Fruit fly (Drosophila melanogaster) whole organism, embryonic: Measurements from ENCODE around the gene CG6972.
A peak's percentile ranks its signal among the peaks of the same experiment; 100 is the strongest.

Source experiments
- Aef1 ChIP-seq: fragments of 200-800 bp; sonication (Bioruptor generic); IDR thresholded peaks from 3 replicates; pipeline ENCODE4 v1.3.6; 2022; ENCODE audit warnings: missing biosample characterization, missing genetic modification characterization
- Bteb2 ChIP-seq: fragments of 200-800 bp; sonication (Bioruptor generic); optimal IDR thresholded peaks from 2 replicates; lab custom pipeline; 2016; ENCODE audit warnings: missing biosample characterization, missing genetic modification characterization
- CG10209 ChIP-seq: fragments of 200-800 bp; sonication (Bioruptor generic); optimal IDR thresholded peaks from 3 replicates; lab custom pipeline; 2017; ENCODE audit warnings: missing biosample characterization, mild to moderate bottlenecking, missing genetic modification characterization, missing genetic modification reagents
- CG11696 ChIP-seq: fragments of 200-800 bp; sonication (Bioruptor generic); IDR thresholded peaks from 2 replicates; pipeline ENCODE4 v1.3.6; 2022; ENCODE audit warnings: missing biosample characterization, missing genetic modification characterization
- CG12942 ChIP-seq: fragments of 200-800 bp; sonication (Bioruptor generic); optimal IDR thresholded peaks from 3 replicates; lab custom pipeline; 2016; ENCODE audit warnings: missing biosample characterization, missing genetic modification characterization
- CG13775 ChIP-seq: fragments of 200-800 bp; sonication (Bioruptor generic); optimal IDR thresholded peaks from 3 replicates; lab custom pipeline; 2017; ENCODE audit warnings: missing biosample characterization, mild to moderate bottlenecking, missing genetic modification characterization
- CG14860 ChIP-seq: fragments of 200-800 bp; sonication (Bioruptor generic); IDR thresholded peaks from 3 replicates; pipeline ENCODE4 v1.3.6; 2022; ENCODE audit warnings: missing biosample characterization, missing genetic modification characterization; ENCODE audit not compliant: partially characterized antibody
- CG16863 ChIP-seq: fragments of 200-800 bp; sonication (Bioruptor generic); optimal IDR thresholded peaks from 3 replicates; lab custom pipeline; 2016; ENCODE audit warnings: missing biosample characterization, missing genetic modification characterization
- CG2120 ChIP-seq: fragments of 200-800 bp; sonication (Bioruptor generic); optimal IDR thresholded peaks from 3 replicates; lab custom pipeline; 2016; ENCODE audit warnings: missing biosample characterization, missing genetic modification characterization
- CG30020 ChIP-seq: fragments of 200-800 bp; optimal IDR thresholded peaks from 2 replicates; lab custom pipeline; 2019; ENCODE audit warnings: missing biosample characterization, mild to moderate bottlenecking, missing genetic modification characterization, moderate library complexity
- CG3281 ChIP-seq: fragments of 200-800 bp; sonication (Bioruptor generic); optimal IDR thresholded peaks from 3 replicates; lab custom pipeline; 2017; ENCODE audit warnings: missing biosample characterization, mild to moderate bottlenecking, missing genetic modification characterization
- CG42726 ChIP-seq: fragments of 200-800 bp; sonication (Bioruptor generic); IDR thresholded peaks from 2 replicates; pipeline ENCODE4 v1.3.6; 2022; ENCODE audit warnings: missing biosample characterization, missing genetic modification characterization; ENCODE audit not compliant: partially characterized antibody
- CG6683 ChIP-seq: fragments of 200-800 bp; sonication (Bioruptor generic); optimal IDR thresholded peaks from 2 replicates; lab custom pipeline; 2017; ENCODE audit warnings: missing biosample characterization, mild to moderate bottlenecking, missing genetic modification characterization, missing genetic modification reagents
- CG6791 ChIP-seq: fragments of 200-800 bp; sonication (Bioruptor generic); IDR thresholded peaks from 3 replicates; pipeline ENCODE4 v1.3.6; 2022; ENCODE audit warnings: missing biosample characterization, missing genetic modification characterization; ENCODE audit not compliant: partially characterized antibody
- CG8290 ChIP-seq, 3 experiments: fragments of 200-800 bp; sonication (Bioruptor generic); optimal IDR thresholded peaks; 2 replicates each; lab custom pipeline; 2016 to 2019; ENCODE audit warnings: missing biosample characterization in 3 of 3, missing genetic modification characterization in 3 of 3, mild to moderate bottlenecking in 2 of 3, moderate library complexity in 1 of 3
- CG8388 ChIP-seq: fragments of 200-800 bp; sonication (Bioruptor generic); optimal IDR thresholded peaks from 2 replicates; lab custom pipeline; 2019; ENCODE audit warnings: missing biosample characterization, mild to moderate bottlenecking, missing genetic modification characterization, moderate library complexity
- CG9727 ChIP-seq: fragments of 200-800 bp; sonication (Bioruptor generic); optimal IDR thresholded peaks from 3 replicates; lab custom pipeline; 2017; ENCODE audit warnings: missing biosample characterization, mild to moderate bottlenecking, missing genetic modification characterization
- D ChIP-seq, 2 experiments: fragments of 200-800 bp in 1 of 2; fragments of >200 bp in 1 of 2; sonication (Bioruptor generic) in 1 of 2; optimal IDR thresholded peaks; 2 replicates in 1 of 2; 3 replicates in 1 of 2; lab custom pipeline; 2017; ENCODE audit warnings: mild to moderate bottlenecking in 1 of 2, missing biosample characterization in 1 of 2, missing genetic modification characterization in 1 of 2, missing genetic modification reagents in 1 of 2
- Dbx ChIP-seq: fragments of 200-800 bp; sonication (Bioruptor generic); IDR thresholded peaks from 3 replicates; pipeline ENCODE4 v1.3.6; 2022; ENCODE audit warnings: missing biosample characterization, missing genetic modification characterization
- Dref ChIP-seq: fragments of 200-800 bp; sonication (Bioruptor generic); IDR thresholded peaks from 2 replicates; pipeline ENCODE4 v1.3.6; 2022; ENCODE audit warnings: missing biosample characterization, missing genetic modification characterization
- Fer3 ChIP-seq: fragments of 200-800 bp; sonication (Bioruptor generic); optimal IDR thresholded peaks from 2 replicates; lab custom pipeline; 2018; ENCODE audit warnings: missing biosample characterization, mild to moderate bottlenecking, missing genetic modification characterization, moderate library complexity
- HLH3B ChIP-seq: fragments of 200-800 bp; sonication (Bioruptor generic); IDR thresholded peaks from 2 replicates; pipeline ENCODE4 v1.3.6; 2022; ENCODE audit warnings: missing biosample characterization, missing genetic modification characterization
- Hr51 ChIP-seq, 2 experiments: fragments of 200-800 bp; sonication (Bioruptor generic); optimal IDR thresholded peaks; 2 replicates in 1 of 2; 3 replicates in 1 of 2; lab custom pipeline; 2016 to 2018; ENCODE audit warnings: missing biosample characterization in 2 of 2, missing genetic modification characterization in 2 of 2, mild to moderate bottlenecking in 1 of 2, moderate library complexity in 1 of 2
- Kr ChIP-seq: fragments of 200-800 bp; sonication (Bioruptor generic); optimal IDR thresholded peaks from 2 replicates; lab custom pipeline; 2017; ENCODE audit warnings: missing biosample characterization, mild to moderate bottlenecking, missing genetic modification characterization
- Mrtf ChIP-seq: fragments of 200-800 bp; sonication (Bioruptor generic); IDR thresholded peaks from 3 replicates; pipeline ENCODE4 v1.3.6; 2022; ENCODE audit warnings: missing biosample characterization, missing genetic modification characterization
- Oli ChIP-seq: fragments of 200-800 bp; sonication (Bioruptor generic); optimal IDR thresholded peaks from 2 replicates; lab custom pipeline; 2018; ENCODE audit warnings: missing biosample characterization, mild to moderate bottlenecking, missing genetic modification characterization, moderate library complexity
- Ravus ChIP-seq: fragments of 200-800 bp; sonication (Bioruptor generic); IDR thresholded peaks from 2 replicates; pipeline ENCODE4 v1.3.6; 2022; ENCODE audit warnings: missing biosample characterization, missing genetic modification characterization
- Rfx ChIP-seq: fragments of 200-800 bp; sonication (Bioruptor generic); IDR thresholded peaks from 2 replicates; pipeline ENCODE4 v1.3.6; 2022; ENCODE audit warnings: missing biosample characterization, missing genetic modification characterization
- Sox102F ChIP-seq: fragments of 200-800 bp; sonication (Bioruptor generic); optimal IDR thresholded peaks from 2 replicates; lab custom pipeline; 2018; ENCODE audit warnings: missing biosample characterization, mild to moderate bottlenecking, missing genetic modification characterization, moderate library complexity
- Sry-β ChIP-seq: fragments of 200-800 bp; sonication (Bioruptor generic); optimal IDR thresholded peaks from 2 replicates; lab custom pipeline; 2018; ENCODE audit warnings: missing biosample characterization, mild to moderate bottlenecking, missing genetic modification characterization, moderate library complexity
- TFAM ChIP-seq: fragments of 200-800 bp; sonication (Bioruptor generic); optimal IDR thresholded peaks from 2 replicates; lab custom pipeline; 2017; ENCODE audit warnings: missing biosample characterization, missing genetic modification characterization, inconsistent platforms
- Tbp ChIP-seq: fragments of >200 bp; optimal IDR thresholded peaks from 2 replicates; lab custom pipeline; 2018; ENCODE audit warnings: missing biosample characterization, missing genetic modification characterization
- cad ChIP-seq: fragments of >200 bp; optimal IDR thresholded peaks from 2 replicates; lab custom pipeline; 2017; ENCODE audit warnings: missing biosample characterization, missing genetic modification characterization
- chinmo ChIP-seq: fragments of 200-800 bp; sonication (Bioruptor generic); IDR thresholded peaks from 4 replicates; pipeline ENCODE4 v1.3.6; 2022; ENCODE audit warnings: missing biosample characterization, missing genetic modification characterization; ENCODE audit not compliant: partially characterized antibody
- crol ChIP-seq: fragments of 200-800 bp; sonication (Bioruptor generic); IDR thresholded peaks from 2 replicates; pipeline ENCODE4 v1.3.6; 2022; ENCODE audit warnings: missing biosample characterization, missing genetic modification characterization
- grn ChIP-seq: fragments of 200-800 bp; sonication (Bioruptor generic); optimal IDR thresholded peaks from 3 replicates; lab custom pipeline; 2017; ENCODE audit warnings: missing biosample characterization, missing genetic modification characterization
- hbn ChIP-seq: fragments of 200-800 bp; sonication (Bioruptor generic); IDR thresholded peaks from 2 replicates; pipeline ENCODE4 v1.3.6; 2022; ENCODE audit warnings: missing biosample characterization, missing genetic modification characterization; ENCODE audit not compliant: partially characterized antibody
- insv ChIP-seq, 2 experiments: fragments of 200-800 bp; sonication (Bioruptor generic); optimal IDR thresholded peaks; 3 replicates each; lab custom pipeline; 2016 to 2018; ENCODE audit warnings: missing biosample characterization in 2 of 2, missing genetic modification characterization in 2 of 2
- inv ChIP-seq: fragments of 200-800 bp; sonication (Bioruptor generic); IDR thresholded peaks from 2 replicates; pipeline ENCODE4 v1.3.6; 2022; ENCODE audit warnings: missing biosample characterization, missing genetic modification characterization; ENCODE audit not compliant: partially characterized antibody
- lbe ChIP-seq: fragments of 200-800 bp; sonication (Bioruptor generic); optimal IDR thresholded peaks from 2 replicates; lab custom pipeline; 2016; ENCODE audit warnings: missing biosample characterization, mild to moderate bottlenecking, missing genetic modification characterization
- mirr ChIP-seq: fragments of 200-800 bp; sonication (Bioruptor generic); optimal IDR thresholded peaks from 3 replicates; lab custom pipeline; 2018; ENCODE audit warnings: missing biosample characterization, mild to moderate bottlenecking, missing genetic modification characterization
- nmo ChIP-seq: fragments of 200-800 bp; sonication (Bioruptor generic); optimal IDR thresholded peaks from 2 replicates; lab custom pipeline; 2018; ENCODE audit warnings: missing biosample characterization, mild to moderate bottlenecking, missing genetic modification characterization, moderate library complexity
- odd ChIP-seq: fragments of 200-800 bp; sonication (Bioruptor generic); optimal IDR thresholded peaks from 2 replicates; lab custom pipeline; 2017; ENCODE audit warnings: missing biosample characterization, mild to moderate bottlenecking, missing genetic modification characterization
- rib ChIP-seq: fragments of 200-800 bp; sonication (Bioruptor generic); IDR thresholded peaks from 2 replicates; pipeline ENCODE4 v1.3.6; 2022; ENCODE audit warnings: missing biosample characterization, missing genetic modification characterization
- tin ChIP-seq: fragments of 200-800 bp; sonication (Bioruptor generic); optimal IDR thresholded peaks from 3 replicates; lab custom pipeline; 2016; ENCODE audit warnings: missing biosample characterization, missing genetic modification characterization
- unpg ChIP-seq: fragments of 200-800 bp; sonication (Bioruptor generic); optimal IDR thresholded peaks from 3 replicates; lab custom pipeline; 2018; ENCODE audit warnings: missing biosample characterization, mild to moderate bottlenecking, missing genetic modification characterization, moderate library complexity

Gene CG6972

dm6 chr3R:22724149-22724973 lies 22.6 kb downstream of the CG6972 start, which contains the start of gene Irp-1A (continued):
- TF ChIP-seq CG30020 (tag; lab: Kevin White, UChicago) (peak; percentile 56), nmo (peak; percentile 82), Hr51 (GFP tag; optimal IDR thresholded peaks at IDR 0.05; lab: Kevin White, UChicago) (peak; percentile 28 to 87), unpg (GFP tag; lab: Kevin White, UChicago) (peak; percentile 85), Dref (peak; percentile 81), CG11696 (GFP tag; lab: Robert Waterston, UW) (peak; percentile 43; the same call in 1 of the 2 replicates), Bteb2 (GFP tag; lab: Kevin White, UChicago) (no peak), Kr (GFP tag; lab: Kevin White, UChicago) (no peak), Ravus (GFP tag; lab: Robert Waterston, UW) (peak; percentile 2; the same call in 1 of the 2 replicates), Rfx (GFP tag; lab: Robert Waterston, UW) (peak; percentile 86), TFAM (GFP tag; lab: Kevin White, UChicago) (no peak), lbe (peak; percentile 56), rib (GFP tag; lab: Robert Waterston, UW) (0 out of 2 replicates have a peak, but pooled peaks have one; percentile 17), grn (GFP tag; lab: Kevin White, UChicago) (no peak), CG12942 (peak; percentile 59), CG10209 (peak; percentile 71), Sox102F (GFP tag; lab: Kevin White, UChicago) (peak; percentile 80), Mrtf (GFP tag; lab: Robert Waterston, UW) (peak; percentile 35; the same call in 1 of the 3 replicates), Dbx (GFP tag; lab: Robert Waterston, UW) (peak; percentile 76; the same call in 2 of the 3 replicates), Sry-β (peak; percentile 56), tin (GFP tag; lab: Kevin White, UChicago) (peak; percentile 55), odd (GFP tag; lab: Kevin White, UChicago) (peak; percentile 47), inv (GFP tag; lab: Robert Waterston, UW) (peak; percentile 72), Fer3 (tag; lab: Kevin White, UChicago) (peak; percentile 79), CG6683 (GFP tag; lab: Kevin White, UChicago) (peak; percentile 66), Oli (tag; lab: Kevin White, UChicago) (peak; percentile 58), CG3281 (GFP tag; lab: Kevin White, UChicago) (peak; percentile 76), mirr (GFP tag; lab: Kevin White, UChicago) (peak; percentile 43), CG42726 (peak; percentile 22; the same call in 1 of the 2 replicates), cad (GFP tag; lab: Kevin White, UChicago) (no peak), CG13775 (GFP tag; lab: Kevin White, UChicago) (peak; percentile 69), crol (no peak), hbn (peak; percentile 83), insv (GFP tag; optimal IDR thresholded peaks at IDR 0.05; lab: Kevin White, UChicago) (peak in 1 of 2 experiments; percentile 6), HLH3B (GFP tag; lab: Robert Waterston, UW) (peak; percentile 87), D (optimal IDR thresholded peaks at IDR 0.05; lab: Kevin White, UChicago) (no peak), D (GFP tag; optimal IDR thresholded peaks at IDR 0.05; lab: Kevin White, UChicago) (peak; percentile 33), CG16863 (GFP tag; lab: Kevin White, UChicago) (peak; percentile 22), Tbp (GFP tag; lab: Kevin White, UChicago) (no peak), chinmo (GFP tag; lab: Robert Waterston, UW) (peak; percentile 89; the same call in 3 of the 4 replicates), Aef1 (GFP tag; lab: Robert Waterston, UW) (peak; percentile 56; the same call in 1 of the 3 replicates), CG2120 (GFP tag; lab: Kevin White, UChicago) (peak; percentile 78), CG9727 (peak; percentile 78), CG14860 (GFP tag; lab: Robert Waterston, UW) (peak; percentile 56; the same call in 2 of the 3 replicates), CG8290 (GFP tag; optimal IDR thresholded peaks at IDR 0.05; lab: Kevin White, UChicago) (peak; percentile 61), CG8290 (tag; optimal IDR thresholded peaks at IDR 0.05; lab: Kevin White, UChicago) (peak in 1 of 2 experiments; percentile 83), CG6791 (GFP tag; lab: Robert Waterston, UW) (peak; percentile 79), CG8388 (peak; percentile 76)
